Worm (Caenorhabditis elegans) whole organism, L2 larva: Measurements from ENCODE around the gene F22D3.4.
A peak's percentile ranks its signal among the peaks of the same experiment; 100 is the strongest.

Experiments used
- C34F6.9 ChIP-seq: fragments of 150-350 bp; optimal IDR thresholded peaks from 2 replicates; lab custom pipeline; 2014; ENCODE audit warnings: missing biosample characterization, missing genetic modification characterization
- F13H6.1 ChIP-seq: sonication (generic microtip); optimal IDR thresholded peaks from 2 replicates; lab custom pipeline; 2016; ENCODE audit warnings: missing genetic modification characterization, missing compliant biosample characterization
- R02D3.7 ChIP-seq: fragments of 150-350 bp; optimal IDR thresholded peaks from 2 replicates; lab custom pipeline; 2014; ENCODE audit warnings: missing biosample characterization, missing genetic modification characterization
- Y55F3AM.14 ChIP-seq: fragments of 200-800 bp; sonication (Bioruptor generic); optimal IDR thresholded peaks from 2 replicates; lab custom pipeline; 2018; ENCODE audit warnings: mild to moderate bottlenecking, missing genetic modification characterization, missing compliant biosample characterization
- ZK546.5 ChIP-seq: sonication (generic microtip); optimal IDR thresholded peaks from 2 replicates; lab custom pipeline; 2017; ENCODE audit warnings: missing biosample characterization, missing genetic modification characterization
- alr-1 ChIP-seq: fragments of 150-350 bp; optimal IDR thresholded peaks from 2 replicates; lab custom pipeline; 2014; ENCODE audit warnings: missing biosample characterization, missing genetic modification characterization
- aly-2 ChIP-seq: fragments of 150-350 bp; optimal IDR thresholded peaks from 2 replicates; lab custom pipeline; 2014; ENCODE audit warnings: missing biosample characterization, missing genetic modification characterization
- ama-1 ChIP-seq: fragments of 150-350 bp; optimal IDR thresholded peaks from 2 replicates; lab custom pipeline; 2018; ENCODE audit warnings: inconsistent platforms
- blmp-1 ChIP-seq: sonication (generic microtip); optimal IDR thresholded peaks from 2 replicates; lab custom pipeline; 2017; ENCODE audit warnings: missing genetic modification characterization, mild to moderate bottlenecking, missing compliant biosample characterization, antibody characterized with exemption, moderate library complexity; ENCODE audit not compliant: insufficient read depth
- ceh-16 ChIP-seq: fragments of 150-350 bp; optimal IDR thresholded peaks from 2 replicates; lab custom pipeline; 2014; ENCODE audit warnings: missing biosample characterization, missing genetic modification characterization
- ceh-82 ChIP-seq: fragments of 150-350 bp; optimal IDR thresholded peaks from 2 replicates; lab custom pipeline; 2014; ENCODE audit warnings: missing biosample characterization, missing genetic modification characterization
- crh-2 ChIP-seq: sonication (generic microtip); optimal IDR thresholded peaks from 2 replicates; lab custom pipeline; 2017; ENCODE audit warnings: missing biosample characterization, missing genetic modification characterization
- dmd-4 ChIP-seq: sonication (generic microtip); optimal IDR thresholded peaks from 2 replicates; lab custom pipeline; 2017; ENCODE audit warnings: missing biosample characterization, missing genetic modification characterization
- egl-27 ChIP-seq: sonication (generic microtip); optimal IDR thresholded peaks from 3 replicates; lab custom pipeline; 2017; ENCODE audit warnings: missing biosample characterization, missing genetic modification reagents, missing genetic modification characterization
- elt-1 ChIP-seq: fragments of 150-350 bp; optimal IDR thresholded peaks from 2 replicates; lab custom pipeline; 2014; ENCODE audit warnings: missing biosample characterization, missing genetic modification characterization
- elt-3 ChIP-seq: sonication (generic microtip); optimal IDR thresholded peaks from 2 replicates; lab custom pipeline; 2017; ENCODE audit warnings: missing biosample characterization, missing genetic modification characterization
- fos-1 ChIP-seq: fragments of 150-350 bp; optimal IDR thresholded peaks from 2 replicates; lab custom pipeline; 2014; ENCODE audit warnings: missing biosample characterization, missing genetic modification characterization
- gmeb-1 ChIP-seq: fragments of 150-350 bp; optimal IDR thresholded peaks from 2 replicates; lab custom pipeline; 2014; ENCODE audit warnings: missing biosample characterization, missing genetic modification characterization
- lin-13 ChIP-seq: fragments of 150-350 bp; optimal IDR thresholded peaks from 2 replicates; lab custom pipeline; 2014; ENCODE audit warnings: missing biosample characterization, missing genetic modification reagents, missing genetic modification characterization
- lsy-2 ChIP-seq, 2 experiments: fragments of 150-350 bp in 1 of 2; sonication (generic microtip) in 1 of 2; optimal IDR thresholded peaks; 2 replicates each; lab custom pipeline; 2014 to 2017; ENCODE audit warnings: missing biosample characterization in 2 of 2, missing genetic modification characterization in 2 of 2
- mab-5 ChIP-seq: fragments of 150-350 bp; optimal IDR thresholded peaks from 2 replicates; lab custom pipeline; 2014; ENCODE audit warnings: missing biosample characterization, missing genetic modification characterization
- mbf-1 ChIP-seq: sonication (generic microtip); optimal IDR thresholded peaks from 2 replicates; lab custom pipeline; 2017; ENCODE audit warnings: missing biosample characterization, missing genetic modification characterization
- mdl-1 ChIP-seq, 2 experiments: fragments of 150-350 bp in 1 of 2; sonication (generic microtip) in 1 of 2; optimal IDR thresholded peaks; 2 replicates each; lab custom pipeline; 2017; ENCODE audit warnings: missing biosample characterization in 2 of 2, missing genetic modification characterization in 2 of 2
- nhr-10 ChIP-seq: sonication (generic microtip); optimal IDR thresholded peaks from 2 replicates; lab custom pipeline; 2017; ENCODE audit warnings: missing biosample characterization, missing genetic modification characterization
- nhr-12 ChIP-seq: fragments of 150-350 bp; optimal IDR thresholded peaks from 2 replicates; lab custom pipeline; 2014; ENCODE audit warnings: missing biosample characterization, missing genetic modification characterization
- nhr-129 ChIP-seq: fragments of 150-350 bp; optimal IDR thresholded peaks from 2 replicates; lab custom pipeline; 2014; ENCODE audit warnings: missing biosample characterization, missing genetic modification characterization
- nhr-21 ChIP-seq: fragments of 150-350 bp; optimal IDR thresholded peaks from 2 replicates; lab custom pipeline; 2014; ENCODE audit warnings: missing biosample characterization, missing genetic modification characterization
- nhr-23 ChIP-seq: fragments of 150-350 bp; optimal IDR thresholded peaks from 2 replicates; lab custom pipeline; 2014; ENCODE audit warnings: missing biosample characterization, missing genetic modification reagents, missing genetic modification characterization
- nhr-237 ChIP-seq: fragments of 150-350 bp; optimal IDR thresholded peaks from 2 replicates; lab custom pipeline; 2014; ENCODE audit warnings: missing biosample characterization, missing genetic modification characterization
- nhr-25 ChIP-seq: fragments of 150-350 bp; sonication (generic microtip); optimal IDR thresholded peaks from 3 replicates; lab custom pipeline; 2014; ENCODE audit warnings: missing biosample characterization, missing genetic modification characterization
- nhr-6 ChIP-seq: fragments of 150-350 bp; optimal IDR thresholded peaks from 2 replicates; lab custom pipeline; 2014; ENCODE audit warnings: missing biosample characterization, missing genetic modification characterization
- nhr-77 ChIP-seq: fragments of 150-350 bp; optimal IDR thresholded peaks from 2 replicates; lab custom pipeline; 2014; ENCODE audit warnings: missing biosample characterization, missing genetic modification characterization
- peb-1 ChIP-seq: fragments of 150-350 bp; optimal IDR thresholded peaks from 2 replicates; lab custom pipeline; 2014; ENCODE audit warnings: missing biosample characterization, missing genetic modification characterization
- sem-4 ChIP-seq: fragments of 150-350 bp; optimal IDR thresholded peaks from 2 replicates; lab custom pipeline; 2014; ENCODE audit warnings: missing biosample characterization, missing genetic modification reagents, missing genetic modification characterization
- sma-3 ChIP-seq: sonication (generic microtip); optimal IDR thresholded peaks from 2 replicates; lab custom pipeline; 2016; ENCODE audit warnings: missing genetic modification reagents, missing genetic modification characterization, missing compliant biosample characterization
- sma-9 ChIP-seq, 2 experiments: fragments of 150-350 bp in 1 of 2; sonication (generic microtip) in 1 of 2; optimal IDR thresholded peaks; 2 replicates each; lab custom pipeline; 2014 to 2016; ENCODE audit warnings: missing genetic modification characterization in 2 of 2, mild to moderate bottlenecking in 1 of 2, missing biosample characterization in 1 of 2, missing compliant biosample characterization in 1 of 2, missing genetic modification reagents in 1 of 2, moderate library complexity in 1 of 2
- snpc-4 ChIP-seq: fragments of 150-350 bp; optimal IDR thresholded peaks from 2 replicates; lab custom pipeline; 2014; ENCODE audit warnings: missing biosample characterization, missing genetic modification characterization
- unc-39 ChIP-seq: fragments of 150-350 bp; optimal IDR thresholded peaks from 2 replicates; lab custom pipeline; 2014; ENCODE audit warnings: missing biosample characterization, missing genetic modification characterization
- unc-55 ChIP-seq: fragments of 150-350 bp; sonication (generic microtip); optimal IDR thresholded peaks from 3 replicates; lab custom pipeline; 2014; ENCODE audit warnings: missing biosample characterization, missing genetic modification reagents, missing genetic modification characterization
- zag-1 ChIP-seq: fragments of 150-350 bp; optimal IDR thresholded peaks from 2 replicates; lab custom pipeline; 2014; ENCODE audit warnings: missing biosample characterization, missing genetic modification characterization
- ztf-11 ChIP-seq: sonication (generic microtip); optimal IDR thresholded peaks from 2 replicates; lab custom pipeline; 2017; ENCODE audit warnings: missing biosample characterization, missing genetic modification characterization
- ztf-4 ChIP-seq: fragments of 150-350 bp; optimal IDR thresholded peaks from 2 replicates; lab custom pipeline; 2014; ENCODE audit warnings: missing biosample characterization, missing genetic modification characterization

The F22D3.4 gene

DNA sequence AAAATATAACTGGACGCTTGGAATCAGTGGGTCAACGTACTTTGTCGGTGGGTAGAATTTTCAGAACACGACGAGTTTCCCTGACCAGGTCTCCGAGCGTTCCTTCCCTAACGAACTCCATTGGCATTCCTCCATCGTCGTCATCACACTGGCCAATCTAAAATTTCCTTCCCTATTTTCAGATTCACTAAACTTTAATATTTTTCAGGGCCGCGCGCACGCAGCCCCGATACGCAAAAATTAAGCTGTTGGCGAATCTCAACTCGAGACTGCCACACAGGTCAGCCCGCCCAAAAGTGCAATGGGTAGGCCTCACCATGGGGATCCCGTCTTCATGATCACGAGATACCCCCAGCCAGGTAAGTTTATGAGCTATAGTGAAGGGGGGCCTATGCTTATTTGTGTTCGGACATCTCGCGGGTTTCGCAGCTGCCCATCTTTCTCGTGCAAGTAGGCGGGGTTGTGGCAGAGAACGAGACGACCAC, 40.8 kb upstream of the F22D3.4 start:
- TF ChIP-seq nhr-12 (tag; lab: Kevin White, UChicago), result no peak
- no peak for TF ChIP-seq blmp-1 (tag; lab: Kevin White, UChicago)
- peak; percentile 62 for TF ChIP-seq gmeb-1 (tag; lab: Kevin White, UChicago)
- TF ChIP-seq mdl-1 (tag; optimal IDR thresholded peaks at IDR 0.05; lab: Kevin White, UChicago), result peak; percentile 66 to 76
- TF ChIP-seq nhr-129 (tag; lab: Kevin White, UChicago), result peak; percentile 70
- peak; percentile 98 for TF ChIP-seq snpc-4 (tag; lab: Kevin White, UChicago)
- no peak for TF ChIP-seq peb-1
- peak; percentile 86 for TF ChIP-seq sma-9 (GFP tag; optimal IDR thresholded peaks at IDR 0.05; lab: Kevin White, UChicago)
- TF ChIP-seq sma-9 (tag; optimal IDR thresholded peaks at IDR 0.05; lab: Kevin White, UChicago), result no peak
- peak; percentile 61 for TF ChIP-seq egl-27
- TF ChIP-seq mab-5, result peak; percentile 41
- TF ChIP-seq nhr-23 (tag; lab: Kevin White, UChicago), result no peak
- TF ChIP-seq alr-1 (tag; lab: Kevin White, UChicago), result no peak
- peak; percentile 60 for TF ChIP-seq lin-13 (GFP tag; lab: Kevin White, UChicago)
- TF ChIP-seq nhr-10 (tag; lab: Kevin White, UChicago), result no peak
- peak; percentile 59 for TF ChIP-seq Y55F3AM.14 (GFP tag; lab: Kevin White, UChicago)
- peak; percentile 59 for TF ChIP-seq sem-4 (tag; lab: Kevin White, UChicago)
- peak; percentile 66 for TF ChIP-seq zag-1 (tag; lab: Kevin White, UChicago)
- no peak for TF ChIP-seq aly-2 (tag; lab: Kevin White, UChicago)
- TF ChIP-seq unc-55, result peak; percentile 24
- peak; percentile 50 to 76 for TF ChIP-seq lsy-2 (tag; optimal IDR thresholded peaks at IDR 0.05; lab: Kevin White, UChicago)
- TF ChIP-seq mbf-1 (tag; lab: Kevin White, UChicago), result no peak
- TF ChIP-seq nhr-25 (tag; lab: Kevin White, UChicago), result peak; percentile 41
- peak; percentile 14 for TF ChIP-seq ceh-82 (tag; lab: Kevin White, UChicago)
- TF ChIP-seq crh-2 (tag; lab: Kevin White, UChicago), result peak; percentile 52
- peak; percentile 34 for TF ChIP-seq R02D3.7 (tag; lab: Kevin White, UChicago)
- peak; percentile 8 for TF ChIP-seq ZK546.5 (tag; lab: Kevin White, UChicago)
- peak; percentile 86 for TF ChIP-seq sma-3 (GFP tag; lab: Kevin White, UChicago)
- peak; percentile 41 for TF ChIP-seq ztf-4 (tag; lab: Kevin White, UChicago)
- TF ChIP-seq elt-1, result no peak
- no peak for TF ChIP-seq nhr-237 (tag; lab: Kevin White, UChicago)
- peak; percentile 70 for TF ChIP-seq F13H6.1
- no peak for TF ChIP-seq elt-3 (tag; lab: Kevin White, UChicago)
- peak; percentile 44 for TF ChIP-seq nhr-77 (tag; lab: Kevin White, UChicago)
- peak; percentile 95 for TF ChIP-seq ama-1 (lab: Kevin White, UChicago)
- peak; percentile 40 for TF ChIP-seq fos-1 (tag; lab: Kevin White, UChicago)
- no peak for TF ChIP-seq ztf-11 (tag; lab: Kevin White, UChicago)
- peak; percentile 38 for TF ChIP-seq ceh-16 (tag; lab: Kevin White, UChicago)
- TF ChIP-seq nhr-6, result peak; percentile 2
- TF ChIP-seq nhr-21 (tag; lab: Kevin White, UChicago), result peak; percentile 77
- peak; percentile 67 for TF ChIP-seq C34F6.9

DNA sequence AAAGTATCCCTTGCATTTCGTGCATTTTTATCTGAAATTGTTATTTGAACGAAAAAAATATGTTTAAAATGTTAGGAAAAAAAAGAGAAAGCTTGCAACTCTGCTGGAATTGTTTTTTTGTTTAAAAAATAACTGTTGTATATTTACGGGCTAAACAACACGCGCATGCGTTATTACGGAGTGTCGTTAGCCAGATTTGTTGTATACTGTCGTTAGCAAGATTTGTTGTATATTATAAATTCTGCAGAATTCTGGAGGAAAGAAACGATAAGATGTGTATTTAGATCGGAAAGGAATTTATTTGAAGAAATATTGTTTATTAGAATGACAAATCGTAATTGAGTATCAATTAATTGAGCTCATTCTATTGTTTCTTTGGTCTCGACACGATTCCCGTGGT, 40.2 kb upstream of the F22D3.4 start, which contains the start of gene eif-2Bgamma:
Gene eif-2Bgamma (minus strand): TSS at position 31 of the 400 bp plus-strand sequence.
- no peak for TF ChIP-seq lin-13 (GFP tag; lab: Kevin White, UChicago)
- TF ChIP-seq gmeb-1 (tag; lab: Kevin White, UChicago), result peak; percentile 28
- TF ChIP-seq egl-27, result no peak
- TF ChIP-seq mbf-1 (tag; lab: Kevin White, UChicago), result no peak
- peak; percentile 80 for TF ChIP-seq snpc-4 (tag; lab: Kevin White, UChicago)
- peak; percentile 65 for TF ChIP-seq C34F6.9
- TF ChIP-seq crh-2 (tag; lab: Kevin White, UChicago), result no peak
- TF ChIP-seq peb-1, result no peak
- no peak for TF ChIP-seq nhr-77 (tag; lab: Kevin White, UChicago)
- peak; percentile 64 for TF ChIP-seq R02D3.7 (tag; lab: Kevin White, UChicago)
- no peak for TF ChIP-seq ZK546.5 (tag; lab: Kevin White, UChicago)
- TF ChIP-seq fos-1 (tag; lab: Kevin White, UChicago), result no peak
- peak; percentile 46 for TF ChIP-seq nhr-129 (tag; lab: Kevin White, UChicago)
- TF ChIP-seq unc-39 (tag; lab: Kevin White, UChicago), result no peak
- no peak for TF ChIP-seq dmd-4 (tag; lab: Kevin White, UChicago)
- TF ChIP-seq nhr-237 (tag; lab: Kevin White, UChicago), result no peak
- TF ChIP-seq unc-55, result peak; percentile 71
- peak in 1 of 2 experiments; percentile 71 for TF ChIP-seq lsy-2 (tag; optimal IDR thresholded peaks at IDR 0.05; lab: Kevin White, UChicago)
- no peak for TF ChIP-seq aly-2 (tag; lab: Kevin White, UChicago)
- no peak for TF ChIP-seq nhr-23 (tag; lab: Kevin White, UChicago)
- no peak for TF ChIP-seq mab-5
- TF ChIP-seq ztf-11 (tag; lab: Kevin White, UChicago), result no peak
